Worm (Caenorhabditis elegans) whole organism, mixed stage, embryonic: ENCODE measurements around the gene K11D12.14.

ENCODE experiments used
- ceh-83 ChIP-seq: fragments of 200-800 bp; sonication (Bioruptor generic); optimal IDR thresholded peaks from 2 replicates; lab custom pipeline; 2018; ENCODE audit warnings: mild to moderate bottlenecking, missing genetic modification characterization, missing compliant biosample characterization
- ces-1 ChIP-seq: fragments of 150-350 bp; optimal IDR thresholded peaks from 2 replicates; lab custom pipeline; 2014; ENCODE audit warnings: missing biosample characterization, missing genetic modification reagents, missing genetic modification characterization
- lin-13 ChIP-seq: fragments of 150-350 bp; optimal IDR thresholded peaks from 2 replicates; lab custom pipeline; 2014; ENCODE audit warnings: missing biosample characterization, missing genetic modification characterization
- mep-1 ChIP-seq: fragments of 150-350 bp; optimal IDR thresholded peaks from 2 replicates; lab custom pipeline; 2017; ENCODE audit warnings: missing biosample characterization, missing genetic modification reagents, missing genetic modification characterization, inconsistent platforms
- nhr-12 ChIP-seq: fragments of 150-350 bp; optimal IDR thresholded peaks from 2 replicates; lab custom pipeline; 2014; ENCODE audit warnings: missing biosample characterization, missing genetic modification characterization
- nhr-2 ChIP-seq: fragments of 150-350 bp; optimal IDR thresholded peaks from 2 replicates; lab custom pipeline; 2014; ENCODE audit warnings: missing biosample characterization, missing genetic modification characterization
- nhr-237 ChIP-seq: fragments of 150-350 bp; optimal IDR thresholded peaks from 2 replicates; lab custom pipeline; 2014; ENCODE audit warnings: missing biosample characterization, missing genetic modification characterization
- nhr-28 ChIP-seq: fragments of 150-350 bp; optimal IDR thresholded peaks from 2 replicates; lab custom pipeline; 2014; ENCODE audit warnings: missing biosample characterization, missing genetic modification characterization
- unc-39 ChIP-seq: fragments of 150-350 bp; optimal IDR thresholded peaks from 2 replicates; lab custom pipeline; 2014; ENCODE audit warnings: missing biosample characterization, missing genetic modification characterization
- unc-62 ChIP-seq: fragments of 150-350 bp; optimal IDR thresholded peaks from 2 replicates; lab custom pipeline; 2014; ENCODE audit warnings: missing biosample characterization, missing genetic modification reagents, missing genetic modification characterization
- ztf-11 ChIP-seq: fragments of 150-350 bp; optimal IDR thresholded peaks from 2 replicates; lab custom pipeline; 2014; ENCODE audit warnings: missing biosample characterization, missing genetic modification characterization

ce11 chrV:5089497-5090134, 40.2 kb downstream of the K11D12.14 start, which contains the start of gene glb-32:
- TF ChIP-seq nhr-237 (no peak), ceh-83 (GFP tag; lab: Kevin White, UChicago) (no peak), mep-1 (no peak), unc-62 (GFP tag; lab: Kevin White, UChicago) (no peak), unc-39 (no peak), lin-13 (no peak), nhr-28 (tag; lab: Kevin White, UChicago) (no peak), nhr-12 (tag; lab: Kevin White, UChicago) (no peak), ztf-11 (tag; lab: Kevin White, UChicago) (no peak), nhr-2 (no peak), ces-1 (no peak)
